Worm (Caenorhabditis elegans) whole organism, L1 larva: ENCODE measurements around the gene Y105C5B.17.

ENCODE experiments used
- aly-2 ChIP-seq: fragments of 150-350 bp; optimal IDR thresholded peaks from 2 replicates; lab custom pipeline; 2014; ENCODE audit warnings: missing biosample characterization, missing genetic modification characterization
- ceh-82 ChIP-seq, 3 experiments: fragments of 150-350 bp in 1 of 3; sonication (generic microtip) in 2 of 3; optimal IDR thresholded peaks; 2 replicates each; lab custom pipeline; 2014 to 2017; ENCODE audit warnings: missing biosample characterization in 3 of 3, missing genetic modification characterization in 3 of 3
- egl-27 ChIP-seq, 2 experiments: fragments of 150-350 bp in 1 of 2; sonication (generic microtip); optimal IDR thresholded peaks; 3 replicates each; lab custom pipeline; 2017 to 2018; ENCODE audit warnings: missing biosample characterization in 2 of 2, missing genetic modification characterization in 2 of 2, missing genetic modification reagents in 2 of 2
- isw-1 ChIP-seq: fragments of 200-800 bp; sonication (Bioruptor generic); IDR thresholded peaks from 2 replicates; pipeline ENCODE4 v1.3.6; 2022; ENCODE audit warnings: missing genetic modification characterization, missing compliant biosample characterization
- lin-35 ChIP-seq, 2 experiments: fragments of 150-350 bp; optimal IDR thresholded peaks; 2 replicates each; lab custom pipeline; 2014; ENCODE audit warnings: missing biosample characterization in 2 of 2, missing genetic modification characterization in 2 of 2, missing genetic modification reagents in 2 of 2
- mdl-1 ChIP-seq, 2 experiments: fragments of 150-350 bp; optimal IDR thresholded peaks; 2 replicates each; lab custom pipeline; 2014 to 2017; ENCODE audit warnings: missing biosample characterization in 2 of 2, missing genetic modification characterization in 2 of 2, inconsistent platforms in 1 of 2
- nhr-12 ChIP-seq: sonication (generic microtip); optimal IDR thresholded peaks from 2 replicates; lab custom pipeline; 2017; ENCODE audit warnings: missing biosample characterization, missing genetic modification characterization

ce11 chrIV:15951640-15952039 lies 11.3 kb upstream of the Y105C5B.17 start, which contains the start of gene Y105C5B.15:
- TF ChIP-seq aly-2 (no peak), ceh-82 (tag; optimal IDR thresholded peaks at IDR 0.05; lab: Kevin White, UChicago) (no peak), egl-27 (tag; optimal IDR thresholded peaks at IDR 0.05; lab: Kevin White, UChicago) (no peak), isw-1 (GFP tag; lab: Robert Waterston, UW) (no peak), lin-35 (GFP tag; optimal IDR thresholded peaks at IDR 0.05; lab: Kevin White, UChicago) (no peak), mdl-1 (tag; optimal IDR thresholded peaks at IDR 0.05; lab: Kevin White, UChicago) (no peak), nhr-12 (tag; lab: Kevin White, UChicago) (no peak)
